Worm (Caenorhabditis elegans) whole organism, L1 larva: ENCODE measurements around the gene frpr-18.

Source experiments
- C04F5.9 ChIP-seq: sonication (generic microtip); optimal IDR thresholded peaks from 2 replicates; lab custom pipeline; 2016; ENCODE audit warnings: missing genetic modification characterization, missing compliant biosample characterization
- C16A3.4 ChIP-seq: fragments of 150-350 bp; optimal IDR thresholded peaks from 2 replicates; lab custom pipeline; 2014; ENCODE audit warnings: missing biosample characterization, missing genetic modification characterization
- Y116A8C.19 ChIP-seq: sonication (generic microtip); optimal IDR thresholded peaks from 2 replicates; lab custom pipeline; 2016; ENCODE audit warnings: missing compliant biosample characterization, missing genetic modification characterization, borderline replicate concordance
- alr-1 ChIP-seq: fragments of 200-800 bp; sonication (Bioruptor generic); optimal IDR thresholded peaks from 2 replicates; lab custom pipeline; 2018; ENCODE audit warnings: borderline replicate concordance, mild to moderate bottlenecking, missing genetic modification characterization, missing compliant biosample characterization
- aly-2 ChIP-seq: fragments of 150-350 bp; optimal IDR thresholded peaks from 2 replicates; lab custom pipeline; 2014; ENCODE audit warnings: missing biosample characterization, missing genetic modification characterization
- ama-1 ChIP-seq: fragments of 150-350 bp; optimal IDR thresholded peaks from 2 replicates; lab custom pipeline; 2014
- ceh-63 ChIP-seq: fragments of 200-800 bp; sonication (Bioruptor generic); optimal IDR thresholded peaks from 2 replicates; lab custom pipeline; 2018; ENCODE audit warnings: mild to moderate bottlenecking, missing genetic modification characterization, missing compliant biosample characterization
- ceh-8 ChIP-seq: fragments of 200-800 bp; sonication (Bioruptor generic); optimal IDR thresholded peaks from 2 replicates; lab custom pipeline; 2018; ENCODE audit warnings: mild to moderate bottlenecking, missing genetic modification characterization, moderate library complexity, missing compliant biosample characterization
- ceh-90 ChIP-seq: sonication (generic microtip); optimal IDR thresholded peaks from 2 replicates; lab custom pipeline; 2016; ENCODE audit warnings: missing genetic modification characterization, missing compliant biosample characterization
- ces-1 ChIP-seq: fragments of 150-350 bp; optimal IDR thresholded peaks from 2 replicates; lab custom pipeline; 2014; ENCODE audit warnings: missing biosample characterization, missing genetic modification reagents, missing genetic modification characterization
- dpl-1 ChIP-seq, 3 experiments: fragments of 150-350 bp in 2 of 3; sonication (generic microtip) in 1 of 3; optimal IDR thresholded peaks; 2 replicates each; lab custom pipeline; 2014 to 2017; ENCODE audit warnings: missing biosample characterization in 3 of 3, missing genetic modification characterization in 3 of 3, missing genetic modification reagents in 3 of 3
- dsc-1 ChIP-seq: sonication (generic microtip); optimal IDR thresholded peaks from 2 replicates; lab custom pipeline; 2016; ENCODE audit warnings: mild to moderate bottlenecking, missing genetic modification characterization, missing compliant biosample characterization
- efl-1 ChIP-seq, 4 experiments: fragments of 150-350 bp; optimal IDR thresholded peaks in 3 of 4; peaks in 1 of 4; 1 replicate in 1 of 4; 2 replicates in 3 of 4; lab custom pipeline; 2014; ENCODE audit warnings: missing biosample characterization in 2 of 4, missing genetic modification characterization in 2 of 4, missing genetic modification reagents in 2 of 4
- efl-3 ChIP-seq: fragments of 200-800 bp; sonication (Bioruptor generic); optimal IDR thresholded peaks from 2 replicates; lab custom pipeline; 2018; ENCODE audit warnings: mild to moderate bottlenecking, missing genetic modification characterization, missing compliant biosample characterization
- egl-13 ChIP-seq: sonication (generic microtip); optimal IDR thresholded peaks from 2 replicates; lab custom pipeline; 2016; ENCODE audit warnings: missing genotype, missing genetic modification reagents, missing genetic modification characterization, missing compliant biosample characterization
- elt-3 ChIP-seq, 6 experiments: fragments of 150-350 bp in 1 of 6; sonication (generic microtip); optimal IDR thresholded peaks; 2 replicates each; lab custom pipeline; 2017 to 2018; ENCODE audit warnings: missing biosample characterization in 6 of 6, missing genetic modification characterization in 6 of 6, inconsistent platforms in 1 of 6
- ets-5 ChIP-seq: fragments of 200-800 bp; sonication (Bioruptor generic); IDR thresholded peaks from 2 replicates; pipeline ENCODE4 v1.3.6; 2022; ENCODE audit warnings: missing genetic modification characterization, missing compliant biosample characterization
- fkh-4 ChIP-seq: sonication (generic microtip); optimal IDR thresholded peaks from 2 replicates; lab custom pipeline; 2016; ENCODE audit warnings: missing compliant biosample characterization, missing genetic modification characterization, borderline replicate concordance
- fos-1 ChIP-seq: fragments of 150-350 bp; optimal IDR thresholded peaks from 2 replicates; lab custom pipeline; 2014; ENCODE audit warnings: missing biosample characterization, missing genetic modification characterization
- hlh-17 ChIP-seq: fragments of 200-800 bp; sonication (Bioruptor generic); optimal IDR thresholded peaks from 2 replicates; lab custom pipeline; 2018; ENCODE audit warnings: missing genetic modification characterization, mild to moderate bottlenecking, missing compliant biosample characterization, moderate library complexity, borderline replicate concordance
- irx-1 ChIP-seq: sonication (generic microtip); optimal IDR thresholded peaks from 2 replicates; lab custom pipeline; 2016; ENCODE audit warnings: missing genetic modification characterization, missing compliant biosample characterization
- isw-1 ChIP-seq: fragments of 200-800 bp; sonication (Bioruptor generic); IDR thresholded peaks from 2 replicates; pipeline ENCODE4 v1.3.6; 2022; ENCODE audit warnings: missing genetic modification characterization, missing compliant biosample characterization
- jun-1 ChIP-seq: fragments of 150-350 bp; optimal IDR thresholded peaks from 2 replicates; lab custom pipeline; 2014; ENCODE audit warnings: missing biosample characterization, missing genetic modification reagents, missing genetic modification characterization
- lin-14 ChIP-seq: fragments of 200-800 bp; sonication (Bioruptor generic); optimal IDR thresholded peaks from 2 replicates; lab custom pipeline; 2018; ENCODE audit warnings: mild to moderate bottlenecking, missing genetic modification characterization, moderate library complexity, missing compliant biosample characterization
- lin-15B ChIP-seq: fragments of 150-350 bp; sonication (generic microtip); optimal IDR thresholded peaks from 3 replicates; lab custom pipeline; 2014; ENCODE audit warnings: missing biosample characterization, missing genetic modification characterization
- lin-39 ChIP-seq: fragments of 150-350 bp; optimal IDR thresholded peaks from 2 replicates; lab custom pipeline; 2014; ENCODE audit warnings: missing biosample characterization, missing genetic modification reagents, missing genetic modification characterization
- lsy-2 ChIP-seq, 2 experiments: fragments of 150-350 bp; optimal IDR thresholded peaks; 2 replicates each; lab custom pipeline; 2014; ENCODE audit warnings: missing biosample characterization in 2 of 2, missing genetic modification characterization in 2 of 2
- mep-1 ChIP-seq: fragments of 150-350 bp; optimal IDR thresholded peaks from 2 replicates; lab custom pipeline; 2014; ENCODE audit warnings: missing biosample characterization, missing genetic modification characterization
- nhr-237 ChIP-seq: fragments of 150-350 bp; optimal IDR thresholded peaks from 2 replicates; lab custom pipeline; 2014; ENCODE audit warnings: missing biosample characterization, missing genetic modification characterization
- nhr-28 ChIP-seq: fragments of 150-350 bp; optimal IDR thresholded peaks from 2 replicates; lab custom pipeline; 2014; ENCODE audit warnings: missing biosample characterization, missing genetic modification characterization
- nhr-71 ChIP-seq: sonication (generic microtip); optimal IDR thresholded peaks from 2 replicates; lab custom pipeline; 2016; ENCODE audit warnings: mild to moderate bottlenecking, missing genetic modification characterization, moderate library complexity, missing compliant biosample characterization
- nhr-76 ChIP-seq: sonication (generic microtip); optimal IDR thresholded peaks from 2 replicates; lab custom pipeline; 2017; ENCODE audit warnings: missing biosample characterization, missing genetic modification characterization
- nhr-77 ChIP-seq: fragments of 150-350 bp; optimal IDR thresholded peaks from 2 replicates; lab custom pipeline; 2014; ENCODE audit warnings: missing biosample characterization, missing genetic modification characterization
- nhr-84 ChIP-seq: sonication (generic microtip); optimal IDR thresholded peaks from 2 replicates; lab custom pipeline; 2017; ENCODE audit warnings: missing biosample characterization, missing genetic modification characterization
- pag-3 ChIP-seq: sonication (generic microtip); optimal IDR thresholded peaks from 2 replicates; lab custom pipeline; 2017; ENCODE audit warnings: missing genetic modification characterization, mild to moderate bottlenecking, missing compliant biosample characterization, antibody characterized with exemption, borderline replicate concordance; ENCODE audit not compliant: insufficient read depth
- skn-1 ChIP-seq: fragments of 150-350 bp; optimal IDR thresholded peaks from 2 replicates; lab custom pipeline; 2014; ENCODE audit warnings: missing biosample characterization, missing genetic modification characterization
- snpc-4 ChIP-seq: fragments of 150-350 bp; optimal IDR thresholded peaks from 2 replicates; lab custom pipeline; 2014; ENCODE audit warnings: missing biosample characterization, missing genetic modification characterization
- snu-23 ChIP-seq: sonication (generic microtip); optimal IDR thresholded peaks from 2 replicates; lab custom pipeline; 2016; ENCODE audit warnings: missing genetic modification characterization, missing compliant biosample characterization
- sptf-1 ChIP-seq: fragments of 150-350 bp; optimal IDR thresholded peaks from 2 replicates; lab custom pipeline; 2014; ENCODE audit warnings: missing biosample characterization, missing genetic modification characterization
- sup-37 ChIP-seq: fragments of 200-800 bp; sonication (Bioruptor generic); optimal IDR thresholded peaks from 2 replicates; lab custom pipeline; 2018; ENCODE audit warnings: mild to moderate bottlenecking, missing genetic modification characterization, missing compliant biosample characterization
- swsn-7 ChIP-seq: sonication (generic microtip); optimal IDR thresholded peaks from 2 replicates; lab custom pipeline; 2016; ENCODE audit warnings: missing genetic modification characterization, missing compliant biosample characterization
- unc-130 ChIP-seq: fragments of 150-350 bp; optimal IDR thresholded peaks from 2 replicates; lab custom pipeline; 2017; ENCODE audit warnings: missing biosample characterization, missing genetic modification characterization, inconsistent platforms
- unc-86 ChIP-seq: sonication (generic microtip); optimal IDR thresholded peaks from 2 replicates; lab custom pipeline; 2016; ENCODE audit warnings: missing genetic modification characterization, missing compliant biosample characterization
- vab-15 ChIP-seq: sonication (generic microtip); optimal IDR thresholded peaks from 2 replicates; lab custom pipeline; 2017; ENCODE audit warnings: missing genotype, mild to moderate bottlenecking, missing genetic modification characterization, missing compliant biosample characterization
- zag-1 ChIP-seq: fragments of 150-350 bp; optimal IDR thresholded peaks from 2 replicates; lab custom pipeline; 2014; ENCODE audit warnings: missing biosample characterization, missing genetic modification characterization
- zip-4 ChIP-seq: fragments of 200-800 bp; sonication (Bioruptor generic); optimal IDR thresholded peaks from 2 replicates; lab custom pipeline; 2018; ENCODE audit warnings: mild to moderate bottlenecking, missing genetic modification characterization, moderate library complexity, missing compliant biosample characterization
- ztf-11 ChIP-seq, 2 experiments: sonication (generic microtip); optimal IDR thresholded peaks; 2 replicates each; lab custom pipeline; 2016 to 2017; ENCODE audit warnings: missing genetic modification characterization in 2 of 2, missing biosample characterization in 1 of 2, missing compliant biosample characterization in 1 of 2
- ztf-4 ChIP-seq: fragments of 150-350 bp; optimal IDR thresholded peaks from 2 replicates; lab custom pipeline; 2014; ENCODE audit warnings: missing biosample characterization, missing genetic modification characterization

Gene frpr-18

DNA sequence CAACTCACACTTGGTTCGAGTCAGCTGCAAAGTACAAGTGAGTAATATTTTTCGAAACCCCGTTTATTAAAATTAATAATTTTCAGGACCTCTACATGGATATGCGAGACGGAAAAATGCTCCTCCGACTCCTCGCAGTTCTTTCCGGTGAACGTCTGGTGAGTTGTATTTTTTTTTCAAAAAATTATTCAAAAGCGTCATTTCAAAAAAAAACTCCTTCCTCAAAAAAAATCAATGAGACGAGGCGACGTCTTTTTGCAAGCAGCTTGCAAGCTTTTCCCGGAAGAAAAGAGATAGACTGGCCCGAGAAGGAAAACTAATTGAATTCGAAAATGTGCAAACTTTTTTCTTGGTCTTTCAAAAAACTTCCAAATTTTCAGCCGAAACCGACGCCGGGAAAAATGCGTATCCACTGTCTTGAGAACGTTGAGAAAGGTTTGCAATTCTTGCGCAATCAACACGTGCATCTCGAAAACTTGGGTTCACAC, 12.4 kb downstream of the frpr-18 start:
- TF ChIP-seq lin-14 (GFP tag; lab: Kevin White, UChicago) = peak; percentile 54
- TF ChIP-seq nhr-28 (tag; lab: Kevin White, UChicago) = no peak
- no peak for TF ChIP-seq C16A3.4 (tag; lab: Kevin White, UChicago)

DNA sequence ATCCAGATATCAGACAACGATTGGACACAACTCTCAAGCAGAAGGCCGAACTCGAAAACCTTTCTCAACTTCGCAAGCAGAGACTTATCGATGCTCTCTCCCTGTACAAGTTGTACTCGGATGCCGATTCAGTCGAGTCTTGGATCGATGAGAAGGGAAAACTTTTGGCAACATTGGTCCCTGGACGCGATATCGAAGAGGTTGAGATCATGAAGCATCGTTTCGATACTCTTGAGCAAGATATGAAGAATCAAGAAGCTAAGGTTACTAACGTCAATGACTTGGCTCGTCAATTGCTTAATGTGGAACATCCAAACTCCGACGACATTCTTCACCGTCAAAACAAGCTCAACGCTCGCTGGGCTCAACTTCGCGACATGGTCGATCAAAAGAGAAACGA, 15.0 kb downstream of the frpr-18 start:
- TF ChIP-seq hlh-17 (GFP tag; lab: Kevin White, UChicago) (no peak), isw-1 (GFP tag; lab: Robert Waterston, UW) (no peak), Y116A8C.19 (tag; lab: Kevin White, UChicago) (no peak), nhr-71 (tag; lab: Kevin White, UChicago) (no peak), fkh-4 (tag; lab: Kevin White, UChicago) (no peak), snpc-4 (tag; lab: Kevin White, UChicago) (no peak), lin-14 (GFP tag; lab: Kevin White, UChicago) (no peak), elt-3 (tag; optimal IDR thresholded peaks at IDR 0.05; lab: Kevin White, UChicago) (no peak), dpl-1 (GFP tag; optimal IDR thresholded peaks at IDR 0.05; lab: Kevin White, UChicago) (no peak), efl-1 (optimal IDR thresholded peaks at IDR 0.05; lab: Kevin White, UChicago) (no peak), efl-1 (GFP tag; optimal IDR thresholded peaks at IDR 0.05 in 1 of 2; lab: Kevin White, UChicago) (no peak), ces-1 (no peak), sup-37 (no peak), ceh-8 (GFP tag; lab: Kevin White, UChicago) (no peak)

DNA sequence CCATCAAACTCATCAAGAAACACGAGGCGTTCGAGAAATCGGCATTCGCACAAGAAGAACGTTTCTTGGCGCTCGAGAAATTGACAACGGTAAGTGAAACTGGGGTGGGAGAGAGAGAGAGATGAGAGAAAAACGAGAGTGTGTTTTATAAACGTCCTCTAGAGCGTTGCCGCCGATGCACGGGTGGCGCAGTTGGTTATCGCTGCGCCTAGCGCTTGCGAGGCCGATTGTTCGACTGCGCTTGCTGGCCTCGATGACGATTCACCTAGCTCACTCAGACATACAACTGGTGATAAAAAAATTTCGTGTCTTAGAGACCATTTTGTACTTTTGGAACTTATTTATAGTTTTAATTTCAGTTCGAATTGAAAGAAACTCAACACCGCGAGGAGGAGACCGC, 18.7 kb downstream of the frpr-18 start:
- peak; percentile 50 for TF ChIP-seq fos-1 (tag; lab: Kevin White, UChicago)
- peak; percentile 63 for TF ChIP-seq snu-23
- TF ChIP-seq ama-1 (lab: Kevin White, UChicago) = no peak
- no peak for TF ChIP-seq lin-15B
- TF ChIP-seq ets-5 (GFP tag; lab: Robert Waterston, UW) = no peak
- no peak for TF ChIP-seq unc-86 (tag; lab: Kevin White, UChicago)
- no peak for TF ChIP-seq ceh-90 (tag; lab: Kevin White, UChicago)
- no peak for TF ChIP-seq ztf-4 (tag; lab: Kevin White, UChicago)
- peak; percentile 19 for TF ChIP-seq irx-1 (tag; lab: Kevin White, UChicago)
- TF ChIP-seq egl-13 = no peak
- no peak for TF ChIP-seq isw-1 (GFP tag; lab: Robert Waterston, UW)
- TF ChIP-seq nhr-76 = no peak
- peak; percentile 71 for TF ChIP-seq aly-2 (tag; lab: Kevin White, UChicago)
- peak; percentile 55 for TF ChIP-seq lin-14 (GFP tag; lab: Kevin White, UChicago)
- peak; percentile 49 for TF ChIP-seq dsc-1 (tag; lab: Kevin White, UChicago)
- TF ChIP-seq lin-39 (tag; lab: Kevin White, UChicago) = no peak
- no peak for TF ChIP-seq sup-37
- no peak for TF ChIP-seq nhr-77 (tag; lab: Kevin White, UChicago)
- peak; percentile 3 for TF ChIP-seq skn-1 (tag; lab: Kevin White, UChicago)
- TF ChIP-seq zip-4 (GFP tag; lab: Kevin White, UChicago) = no peak
- TF ChIP-seq lsy-2 (tag; optimal IDR thresholded peaks at IDR 0.05; lab: Kevin White, UChicago) = peak in 1 of 2 experiments; percentile 44
- no peak for TF ChIP-seq nhr-237 (tag; lab: Kevin White, UChicago)
- TF ChIP-seq ceh-63 (GFP tag; lab: Kevin White, UChicago) = no peak
- TF ChIP-seq sptf-1 (tag; lab: Kevin White, UChicago) = no peak
- TF ChIP-seq vab-15 (tag; lab: Kevin White, UChicago) = no peak
- no peak for TF ChIP-seq ces-1
- TF ChIP-seq jun-1 (tag; lab: Kevin White, UChicago) = peak; percentile 6
- TF ChIP-seq mep-1 (tag; lab: Kevin White, UChicago) = no peak
- no peak for TF ChIP-seq nhr-84 (tag; lab: Kevin White, UChicago)
- no peak for TF ChIP-seq C04F5.9 (tag; lab: Kevin White, UChicago)
- no peak for TF ChIP-seq alr-1 (tag; lab: Kevin White, UChicago)
- no peak for TF ChIP-seq unc-130 (tag; lab: Kevin White, UChicago)
- no peak for TF ChIP-seq pag-3
- no peak for TF ChIP-seq zag-1 (tag; lab: Kevin White, UChicago)
- no peak for TF ChIP-seq efl-3 (GFP tag; lab: Kevin White, UChicago)
- TF ChIP-seq Y116A8C.19 (tag; lab: Kevin White, UChicago) = no peak
- TF ChIP-seq swsn-7 (tag; lab: Kevin White, UChicago) = peak; percentile 51
- TF ChIP-seq C16A3.4 (tag; lab: Kevin White, UChicago) = peak; percentile 39
- TF ChIP-seq ztf-11 (tag; optimal IDR thresholded peaks at IDR 0.05; lab: Kevin White, UChicago) = peak in 1 of 2 experiments; percentile 6
